Fruit fly (Drosophila melanogaster) whole organism, prepupa: ENCODE data around the gene cpb.

ENCODE experiments used
- Blimp-1 ChIP-seq: fragments of 200-800 bp; sonication (Bioruptor generic); optimal IDR thresholded peaks from 3 replicates; lab custom pipeline; 2017; ENCODE audit warnings: missing biosample characterization, missing genetic modification characterization, mild to moderate bottlenecking, moderate library complexity, missing genetic modification reagents
- CG10631 ChIP-seq: fragments of 200-800 bp; sonication (Bioruptor generic); optimal IDR thresholded peaks from 2 replicates; lab custom pipeline; 2016; ENCODE audit warnings: missing biosample characterization, missing genetic modification characterization
- CG11294 ChIP-seq: fragments of 200-800 bp; sonication (Bioruptor generic); IDR thresholded peaks from 2 replicates; pipeline ENCODE4 v1.3.6; 2022; ENCODE audit warnings: missing biosample characterization, missing genetic modification characterization
- CG11902 ChIP-seq: fragments of 200-800 bp; sonication (Bioruptor generic); optimal IDR thresholded peaks from 3 replicates; lab custom pipeline; 2016; ENCODE audit warnings: missing biosample characterization, missing genetic modification characterization
- CG1621 ChIP-seq: fragments of 200-800 bp; sonication (Bioruptor generic); optimal IDR thresholded peaks from 3 replicates; lab custom pipeline; 2018; ENCODE audit warnings: missing biosample characterization, mild to moderate bottlenecking, missing genetic modification characterization
- CG16779 ChIP-seq: fragments of 200-800 bp; sonication (Bioruptor generic); optimal IDR thresholded peaks from 3 replicates; lab custom pipeline; 2017; ENCODE audit warnings: missing biosample characterization, mild to moderate bottlenecking, missing genetic modification characterization
- CG31627 ChIP-seq: fragments of 200-800 bp; sonication (Bioruptor generic); optimal IDR thresholded peaks from 3 replicates; lab custom pipeline; 2016; ENCODE audit warnings: missing biosample characterization, missing genetic modification characterization
- CG4318 ChIP-seq: fragments of 200-800 bp; sonication (Bioruptor generic); optimal IDR thresholded peaks from 3 replicates; lab custom pipeline; 2017; ENCODE audit warnings: missing biosample characterization, mild to moderate bottlenecking, missing genetic modification characterization
- CG6276 ChIP-seq: fragments of 200-800 bp; sonication (Bioruptor generic); optimal IDR thresholded peaks from 2 replicates; lab custom pipeline; 2017; ENCODE audit warnings: missing biosample characterization, mild to moderate bottlenecking, missing genetic modification characterization
- CG7368 ChIP-seq: fragments of 200-800 bp; sonication (Bioruptor generic); optimal IDR thresholded peaks from 3 replicates; lab custom pipeline; 2016; ENCODE audit warnings: missing biosample characterization, missing genetic modification characterization
- CG8119 ChIP-seq: fragments of 200-800 bp; sonication (Bioruptor generic); IDR thresholded peaks from 3 replicates; pipeline ENCODE4 v1.3.6; 2022; ENCODE audit warnings: missing biosample characterization, missing genetic modification characterization
- CG8319 ChIP-seq: fragments of 200-800 bp; sonication (Bioruptor generic); optimal IDR thresholded peaks from 3 replicates; lab custom pipeline; 2016; ENCODE audit warnings: missing biosample characterization, missing genetic modification characterization
- CG9139 ChIP-seq: fragments of 200-800 bp; sonication (Bioruptor generic); optimal IDR thresholded peaks from 3 replicates; lab custom pipeline; 2017; ENCODE audit warnings: missing biosample characterization, mild to moderate bottlenecking, missing genetic modification characterization
- Eip78C ChIP-seq: fragments of 200-800 bp; sonication (Bioruptor generic); peaks from one replicate; lab custom pipeline; 2016; ENCODE audit warnings: missing biosample characterization, missing genetic modification characterization
- Eip93F ChIP-seq: fragments of 200-800 bp; sonication (Bioruptor generic); optimal IDR thresholded peaks from 2 replicates; lab custom pipeline; 2016; ENCODE audit warnings: missing biosample characterization, mild to moderate bottlenecking, missing genetic modification characterization
- Hr38 ChIP-seq: sonication (Bioruptor generic); optimal IDR thresholded peaks from 2 replicates; lab custom pipeline; 2016; ENCODE audit warnings: missing biosample characterization, missing genetic modification characterization
- Lpt ChIP-seq: fragments of 200-800 bp; sonication (Bioruptor generic); optimal IDR thresholded peaks from 3 replicates; lab custom pipeline; 2016; ENCODE audit warnings: missing biosample characterization, missing genetic modification characterization
- Met ChIP-seq: fragments of 200-800 bp; sonication (Bioruptor generic); optimal IDR thresholded peaks from 3 replicates; lab custom pipeline; 2016; ENCODE audit warnings: missing biosample characterization, missing genetic modification characterization
- Smox ChIP-seq: fragments of 200-800 bp; sonication (Bioruptor generic); optimal IDR thresholded peaks from 3 replicates; lab custom pipeline; 2016; ENCODE audit warnings: missing biosample characterization, missing genetic modification characterization
- Sox14 ChIP-seq: fragments of 200-800 bp; sonication (Bioruptor generic); optimal IDR thresholded peaks from 3 replicates; lab custom pipeline; 2016; ENCODE audit warnings: missing biosample characterization, missing genetic modification characterization
- Sox15 ChIP-seq: fragments of 200-800 bp; sonication (Bioruptor generic); optimal IDR thresholded peaks from 3 replicates; lab custom pipeline; 2016; ENCODE audit warnings: missing biosample characterization, missing genetic modification characterization
- acj6 ChIP-seq: fragments of 200-800 bp; sonication (Bioruptor generic); optimal IDR thresholded peaks from 3 replicates; lab custom pipeline; 2016; ENCODE audit warnings: missing biosample characterization, missing genetic modification characterization
- dac ChIP-seq: fragments of 200-800 bp; sonication (Bioruptor generic); optimal IDR thresholded peaks from 2 replicates; lab custom pipeline; 2017; ENCODE audit warnings: missing biosample characterization, mild to moderate bottlenecking, missing genetic modification characterization
- dsx ChIP-seq: fragments of 200-800 bp; optimal IDR thresholded peaks from 3 replicates; lab custom pipeline; 2019; ENCODE audit warnings: missing biosample characterization, mild to moderate bottlenecking, missing genetic modification characterization, moderate library complexity; ENCODE audit not compliant: poor library complexity, severe bottlenecking
- fd85E ChIP-seq: fragments of 200-800 bp; sonication (Bioruptor generic); optimal IDR thresholded peaks from 3 replicates; lab custom pipeline; 2016; ENCODE audit warnings: missing biosample characterization, missing genetic modification characterization
- fkh ChIP-seq: fragments of 200-800 bp; sonication (Bioruptor generic); optimal IDR thresholded peaks from 3 replicates; lab custom pipeline; 2017; ENCODE audit warnings: missing biosample characterization, mild to moderate bottlenecking, missing genetic modification characterization, moderate library complexity
- lz ChIP-seq: fragments of 200-800 bp; sonication (Bioruptor generic); optimal IDR thresholded peaks from 3 replicates; lab custom pipeline; 2016; ENCODE audit warnings: missing biosample characterization, missing genetic modification characterization
- pdm3 ChIP-seq: fragments of 200-800 bp; sonication (Bioruptor generic); optimal IDR thresholded peaks from 3 replicates; lab custom pipeline; 2016; ENCODE audit warnings: missing biosample characterization, missing genetic modification characterization
- spab ChIP-seq: fragments of 200-800 bp; sonication (Bioruptor generic); optimal IDR thresholded peaks from 2 replicates; lab custom pipeline; 2017; ENCODE audit warnings: missing biosample characterization, mild to moderate bottlenecking, missing genetic modification characterization, missing genetic modification reagents
- ss ChIP-seq, 2 experiments: fragments of 200-800 bp; sonication (Bioruptor generic); optimal IDR thresholded peaks; 2 replicates in 1 of 2; 3 replicates in 1 of 2; lab custom pipeline; 2017 to 2018; ENCODE audit warnings: mild to moderate bottlenecking in 2 of 2, missing biosample characterization in 2 of 2, missing genetic modification characterization in 2 of 2, moderate library complexity in 1 of 2
- svp ChIP-seq: fragments of 200-800 bp; sonication (Bioruptor generic); peaks from one replicate; lab custom pipeline; 2016; ENCODE audit warnings: missing biosample characterization, missing genetic modification characterization
- topi ChIP-seq: fragments of 200-800 bp; sonication (Bioruptor generic); optimal IDR thresholded peaks from 3 replicates; lab custom pipeline; 2016; ENCODE audit warnings: missing biosample characterization, missing genetic modification characterization
- vri ChIP-seq: fragments of 200-800 bp; sonication (Bioruptor generic); optimal IDR thresholded peaks from 3 replicates; lab custom pipeline; 2016; ENCODE audit warnings: missing biosample characterization, mild to moderate bottlenecking, missing genetic modification characterization

Gene cpb

dm6 chr2L:1723135-1723936 is 18.6 kb downstream of the cpb start (continued):
- TF ChIP-seq ss (GFP tag; optimal IDR thresholded peaks at IDR 0.05; lab: Kevin White, UChicago) (peak in 1 of 2 experiments; percentile 22), fd85E (GFP tag; lab: Kevin White, UChicago) (no peak), CG9139 (GFP tag; lab: Kevin White, UChicago) (no peak), CG8119 (GFP tag; lab: Robert Waterston, UW) (no peak), Met (GFP tag; lab: Kevin White, UChicago) (no peak), Sox14 (GFP tag; lab: Kevin White, UChicago) (peak; percentile 38), Sox15 (no peak), Eip78C (peak; percentile 77), CG8319 (GFP tag; lab: Kevin White, UChicago) (no peak)

DNA sequence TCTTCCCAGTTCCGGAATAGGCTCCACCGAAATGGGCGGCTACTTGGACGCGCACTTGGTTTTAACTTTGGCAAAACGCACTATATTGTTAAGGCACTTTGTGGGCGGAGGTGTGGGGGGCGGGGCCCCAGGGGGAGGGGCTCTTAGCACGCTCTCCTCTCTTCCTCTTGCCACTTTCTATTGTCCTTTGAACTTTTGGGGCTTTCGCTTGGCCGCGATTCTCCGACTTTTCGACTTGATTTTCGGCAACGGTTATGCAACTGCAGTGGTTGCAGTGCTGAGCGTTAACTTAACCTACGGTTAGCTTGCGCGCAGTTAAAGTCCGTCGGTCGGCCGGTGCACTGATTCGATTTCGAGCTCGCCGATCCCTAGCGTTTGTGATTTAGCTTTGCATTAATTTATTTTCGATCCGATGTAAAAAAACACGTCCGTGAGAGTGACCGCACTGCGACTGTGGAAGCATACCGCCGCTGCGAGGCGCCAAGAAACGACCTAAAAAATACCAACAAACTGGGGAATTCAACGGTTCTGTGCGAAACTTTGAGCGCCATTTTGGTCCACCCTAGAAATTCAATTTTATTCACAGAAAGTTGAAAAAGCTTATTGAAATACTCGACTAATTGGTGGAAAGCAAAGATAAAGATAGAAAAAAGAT is 19.4 kb downstream of the cpb start, which contains the start of gene Rim2:
Gene Rim2, minus strand, starts transcription at position 452 of the 655 bp plus-strand sequence.
- TF ChIP-seq CG16779 (tag; lab: Kevin White, UChicago) (peak; percentile 24), pdm3 (GFP tag; lab: Kevin White, UChicago) (no peak), lz (GFP tag; lab: Kevin White, UChicago) (peak; percentile 32), Eip78C (peak; percentile 46), dsx (GFP tag; lab: Kevin White, UChicago) (peak; percentile 26), svp (peak; percentile 76), Sox14 (GFP tag; lab: Kevin White, UChicago) (peak; percentile 25), fd85E (GFP tag; lab: Kevin White, UChicago) (no peak), CG31627 (GFP tag; lab: Kevin White, UChicago) (no peak), vri (GFP tag; lab: Kevin White, UChicago) (peak; percentile 76)

- TF ChIP-seq dac, result no peak
- no peak for TF ChIP-seq CG6276
- no peak for TF ChIP-seq acj6 (GFP tag; lab: Kevin White, UChicago)
- no peak for TF ChIP-seq CG10631 (GFP tag; lab: Kevin White, UChicago)
- TF ChIP-seq Lpt, result no peak
- TF ChIP-seq topi (GFP tag; lab: Kevin White, UChicago), result no peak
- no peak for TF ChIP-seq Blimp-1 (GFP tag; lab: Kevin White, UChicago)
- TF ChIP-seq CG11902, result no peak
- TF ChIP-seq CG1621 (tag; lab: Kevin White, UChicago), result no peak
- TF ChIP-seq CG4318, result no peak
- no peak for TF ChIP-seq ss (GFP tag; optimal IDR thresholded peaks at IDR 0.05; lab: Kevin White, UChicago)
- no peak for TF ChIP-seq Hr38 (GFP tag; lab: Kevin White, UChicago)
- TF ChIP-seq Eip93F (GFP tag; lab: Kevin White, UChicago), result no peak
- no peak for TF ChIP-seq CG11294
- TF ChIP-seq lz (GFP tag; lab: Kevin White, UChicago), result no peak
- no peak for TF ChIP-seq fkh (GFP tag; lab: Kevin White, UChicago)
- TF ChIP-seq CG9139 (GFP tag; lab: Kevin White, UChicago), result no peak
- TF ChIP-seq CG16779 (tag; lab: Kevin White, UChicago), result no peak
- no peak for TF ChIP-seq vri (GFP tag; lab: Kevin White, UChicago)
- TF ChIP-seq, all 60 proteins: peak for 0
These were observed 19.9 kb downstream of the cpb start for dm6 chr2L:1724592-1724940.

dm6 chr2L:1727162-1727825 is 22.6 kb downstream of the cpb start:
- TF ChIP-seq spab (GFP tag; lab: Kevin White, UChicago) (peak; percentile 96), fkh (GFP tag; lab: Kevin White, UChicago) (no peak), Sox14 (GFP tag; lab: Kevin White, UChicago) (no peak), CG1621 (tag; lab: Kevin White, UChicago) (no peak), Met (GFP tag; lab: Kevin White, UChicago) (no peak), CG7368 (GFP tag; lab: Kevin White, UChicago) (no peak), Smox (no peak)
